Fruit fly (Drosophila melanogaster) whole organism, embryonic: Measurements from ENCODE around the gene Tace.

Source experiments
- CG10267 ChIP-seq: fragments of 200-800 bp; sonication (Bioruptor generic); optimal IDR thresholded peaks from 2 replicates; lab custom pipeline; 2018; ENCODE audit warnings: missing biosample characterization, mild to moderate bottlenecking, missing genetic modification characterization, moderate library complexity
- CG10321 ChIP-seq: fragments of 200-800 bp; sonication (Bioruptor generic); IDR thresholded peaks from 2 replicates; pipeline ENCODE4 v1.3.6; 2022; ENCODE audit warnings: missing biosample characterization, missing genetic modification characterization
- CG11093 ChIP-seq: fragments of 200-800 bp; sonication (Bioruptor generic); IDR thresholded peaks from 3 replicates; pipeline ENCODE4 v1.3.6; 2022; ENCODE audit warnings: missing biosample characterization, missing genetic modification characterization
- CG12219 ChIP-seq: fragments of 200-800 bp; sonication (Bioruptor generic); optimal IDR thresholded peaks from 3 replicates; lab custom pipeline; 2018; ENCODE audit warnings: missing biosample characterization, mild to moderate bottlenecking, missing genetic modification characterization
- CG12236 ChIP-seq: fragments of 200-800 bp; sonication (Bioruptor generic); optimal IDR thresholded peaks from 2 replicates; lab custom pipeline; 2016; ENCODE audit warnings: missing biosample characterization, missing genetic modification characterization
- CG1647 ChIP-seq: fragments of 200-800 bp; sonication (Bioruptor generic); optimal IDR thresholded peaks from 3 replicates; lab custom pipeline; 2016; ENCODE audit warnings: missing biosample characterization, missing genetic modification characterization
- CG16813 ChIP-seq: fragments of 200-800 bp; sonication (Bioruptor generic); IDR thresholded peaks from 3 replicates; pipeline ENCODE4 v1.3.6; 2022; ENCODE audit warnings: missing biosample characterization, missing genetic modification characterization; ENCODE audit not compliant: partially characterized antibody
- CG17361 ChIP-seq: fragments of 200-800 bp; sonication (Bioruptor generic); IDR thresholded peaks from 3 replicates; pipeline ENCODE4 v1.3.6; 2022; ENCODE audit warnings: missing biosample characterization, missing genetic modification characterization
- CG17385 ChIP-seq: fragments of 200-800 bp; sonication (Bioruptor generic); optimal IDR thresholded peaks from 3 replicates; lab custom pipeline; 2018; ENCODE audit warnings: missing biosample characterization, mild to moderate bottlenecking, missing genetic modification characterization
- CG2875 ChIP-seq: fragments of 200-800 bp; sonication (Bioruptor generic); optimal IDR thresholded peaks from 2 replicates; lab custom pipeline; 2017; ENCODE audit warnings: missing biosample characterization, mild to moderate bottlenecking, missing genetic modification characterization, missing genetic modification reagents
- CG31365 ChIP-seq: fragments of 200-800 bp; sonication (Bioruptor generic); optimal IDR thresholded peaks from 2 replicates; lab custom pipeline; 2018; ENCODE audit warnings: missing biosample characterization, mild to moderate bottlenecking, missing genetic modification characterization
- CG3281 ChIP-seq: fragments of 200-800 bp; sonication (Bioruptor generic); optimal IDR thresholded peaks from 3 replicates; lab custom pipeline; 2017; ENCODE audit warnings: missing biosample characterization, mild to moderate bottlenecking, missing genetic modification characterization
- CG4282 ChIP-seq: fragments of 200-800 bp; sonication (Bioruptor generic); optimal IDR thresholded peaks from 2 replicates; lab custom pipeline; 2016; ENCODE audit warnings: missing biosample characterization, missing genetic modification characterization
- CG4854 ChIP-seq: fragments of 200-800 bp; sonication (Bioruptor generic); optimal IDR thresholded peaks from 2 replicates; lab custom pipeline; 2016; ENCODE audit warnings: missing biosample characterization, missing genetic modification characterization, inconsistent platforms
- CG6854 ChIP-seq: fragments of 200-800 bp; sonication (Bioruptor generic); optimal IDR thresholded peaks from 3 replicates; lab custom pipeline; 2017; ENCODE audit warnings: missing biosample characterization, mild to moderate bottlenecking, missing genetic modification characterization
- CG7745 ChIP-seq: fragments of 200-800 bp; sonication (Bioruptor generic); optimal IDR thresholded peaks from 2 replicates; lab custom pipeline; 2018; ENCODE audit warnings: missing biosample characterization, mild to moderate bottlenecking, missing genetic modification characterization, moderate library complexity
- CG8388 ChIP-seq: fragments of 200-800 bp; sonication (Bioruptor generic); optimal IDR thresholded peaks from 2 replicates; lab custom pipeline; 2019; ENCODE audit warnings: missing biosample characterization, mild to moderate bottlenecking, missing genetic modification characterization, moderate library complexity
- CG9797 ChIP-seq: fragments of 200-800 bp; sonication (Bioruptor generic); optimal IDR thresholded peaks from 3 replicates; lab custom pipeline; 2018; ENCODE audit warnings: missing biosample characterization, mild to moderate bottlenecking, missing genetic modification characterization
- CG9817 ChIP-seq: fragments of 200-800 bp; sonication (Bioruptor generic); optimal IDR thresholded peaks from 2 replicates; lab custom pipeline; 2018; ENCODE audit warnings: missing biosample characterization, mild to moderate bottlenecking, missing genetic modification characterization, moderate library complexity
- Dad ChIP-seq: fragments of 200-800 bp; sonication (Bioruptor generic); optimal IDR thresholded peaks from 3 replicates; lab custom pipeline; 2016; ENCODE audit warnings: missing biosample characterization, missing genetic modification characterization
- Hey ChIP-seq: fragments of 200-800 bp; sonication (Bioruptor generic); optimal IDR thresholded peaks from 3 replicates; lab custom pipeline; 2018; ENCODE audit warnings: missing biosample characterization, mild to moderate bottlenecking, missing genetic modification characterization
- Lim3 ChIP-seq: fragments of 200-800 bp; sonication (Bioruptor generic); IDR thresholded peaks from 2 replicates; pipeline ENCODE4 v1.3.6; 2022; ENCODE audit warnings: missing biosample characterization, missing genetic modification characterization
- Nf-YB ChIP-seq: fragments of 200-800 bp; sonication (Bioruptor generic); optimal IDR thresholded peaks from 3 replicates; lab custom pipeline; 2019; ENCODE audit warnings: missing biosample characterization, mild to moderate bottlenecking, missing genetic modification characterization, moderate library complexity
- Nf-YC ChIP-seq: fragments of 200-800 bp; optimal IDR thresholded peaks from 3 replicates; lab custom pipeline; 2019; ENCODE audit warnings: missing biosample characterization, mild to moderate bottlenecking, missing genetic modification characterization, moderate library complexity
- NfI ChIP-seq: fragments of 200-800 bp; sonication (Bioruptor generic); optimal IDR thresholded peaks from 3 replicates; lab custom pipeline; 2018; ENCODE audit warnings: missing biosample characterization, mild to moderate bottlenecking, missing genetic modification characterization, moderate library complexity
- Oaz ChIP-seq: fragments of 200-800 bp; sonication (Bioruptor generic); IDR thresholded peaks from 2 replicates; pipeline ENCODE4 v1.3.6; 2022; ENCODE audit warnings: missing biosample characterization, missing genetic modification characterization
- Oli ChIP-seq: fragments of 200-800 bp; sonication (Bioruptor generic); optimal IDR thresholded peaks from 2 replicates; lab custom pipeline; 2018; ENCODE audit warnings: missing biosample characterization, mild to moderate bottlenecking, missing genetic modification characterization, moderate library complexity
- Side ChIP-seq: fragments of 200-800 bp; sonication (Bioruptor generic); optimal IDR thresholded peaks from 2 replicates; lab custom pipeline; 2016; ENCODE audit warnings: missing biosample characterization, missing genetic modification characterization
- aop ChIP-seq: fragments of 200-800 bp; sonication (Bioruptor generic); IDR thresholded peaks from 2 replicates; pipeline ENCODE4 v1.3.6; 2022; ENCODE audit warnings: missing biosample characterization, missing genetic modification characterization
- cad ChIP-seq: fragments of >200 bp; optimal IDR thresholded peaks from 2 replicates; lab custom pipeline; 2017; ENCODE audit warnings: missing biosample characterization, missing genetic modification characterization
- chif ChIP-seq, 2 experiments: fragments of 200-800 bp; sonication (Bioruptor generic); optimal IDR thresholded peaks; 3 replicates each; lab custom pipeline; 2016; ENCODE audit warnings: missing biosample characterization in 2 of 2, missing genetic modification characterization in 2 of 2
- ci ChIP-seq: fragments of 200-800 bp; sonication (Bioruptor generic); IDR thresholded peaks from 3 replicates; pipeline ENCODE4 v1.3.6; 2022; ENCODE audit warnings: missing biosample characterization, missing genetic modification characterization
- da ChIP-seq: fragments of 200-800 bp; sonication (Bioruptor generic); optimal IDR thresholded peaks from 2 replicates; lab custom pipeline; 2016; ENCODE audit warnings: missing biosample characterization, missing genetic modification characterization
- dan ChIP-seq: fragments of 200-800 bp; sonication (Bioruptor generic); IDR thresholded peaks from 2 replicates; pipeline ENCODE4 v1.3.6; 2022; ENCODE audit warnings: missing biosample characterization, missing genetic modification characterization
- dimm ChIP-seq: fragments of 200-800 bp; sonication (Bioruptor generic); IDR thresholded peaks from 2 replicates; pipeline ENCODE4 v1.3.6; 2022; ENCODE audit warnings: missing biosample characterization, missing genetic modification characterization
- eyg ChIP-seq: fragments of 200-800 bp; sonication (Bioruptor generic); optimal IDR thresholded peaks from 3 replicates; lab custom pipeline; 2016; ENCODE audit warnings: missing biosample characterization, missing genetic modification characterization
- h ChIP-seq: fragments of >200 bp; optimal IDR thresholded peaks from 2 replicates; lab custom pipeline; 2017
- hbn ChIP-seq: fragments of 200-800 bp; sonication (Bioruptor generic); IDR thresholded peaks from 2 replicates; pipeline ENCODE4 v1.3.6; 2022; ENCODE audit warnings: missing biosample characterization, missing genetic modification characterization; ENCODE audit not compliant: partially characterized antibody
- her ChIP-seq: fragments of 200-800 bp; sonication (Bioruptor generic); optimal IDR thresholded peaks from 2 replicates; lab custom pipeline; 2016; ENCODE audit warnings: missing biosample characterization, missing genetic modification characterization
- lilli ChIP-seq: fragments of 200-800 bp; sonication (Bioruptor generic); optimal IDR thresholded peaks from 3 replicates; lab custom pipeline; 2016; ENCODE audit warnings: missing biosample characterization, missing genetic modification characterization
- odd ChIP-seq: fragments of 200-800 bp; sonication (Bioruptor generic); optimal IDR thresholded peaks from 2 replicates; lab custom pipeline; 2017; ENCODE audit warnings: missing biosample characterization, mild to moderate bottlenecking, missing genetic modification characterization
- org-1 ChIP-seq: fragments of 200-800 bp; sonication (Bioruptor generic); optimal IDR thresholded peaks from 2 replicates; lab custom pipeline; 2017; ENCODE audit warnings: missing biosample characterization, missing genetic modification characterization
- psq ChIP-seq: fragments of 200-800 bp; sonication (Bioruptor generic); optimal IDR thresholded peaks from 2 replicates; lab custom pipeline; 2017; ENCODE audit warnings: missing biosample characterization, missing genetic modification characterization
- sens ChIP-seq: fragments of 200-800 bp; sonication (Bioruptor generic); peaks from one replicate; lab custom pipeline; 2016; ENCODE audit warnings: missing biosample characterization, missing genetic modification characterization
- sim ChIP-seq: fragments of 200-800 bp; sonication (Bioruptor generic); IDR thresholded peaks from 2 replicates; pipeline ENCODE4 v1.3.6; 2022; ENCODE audit warnings: missing biosample characterization, missing genetic modification characterization
- sqz ChIP-seq: fragments of 200-800 bp; sonication (Bioruptor generic); optimal IDR thresholded peaks from 3 replicates; lab custom pipeline; 2018; ENCODE audit warnings: missing biosample characterization, mild to moderate bottlenecking, missing genetic modification characterization
- toy ChIP-seq: fragments of 200-800 bp; sonication (Bioruptor generic); IDR thresholded peaks from 2 replicates; pipeline ENCODE4 v1.3.6; 2022; ENCODE audit warnings: missing biosample characterization, missing genetic modification characterization
- vvl ChIP-seq: fragments of 200-800 bp; sonication (Bioruptor generic); IDR thresholded peaks from 2 replicates; pipeline ENCODE4 v1.3.6; 2022; ENCODE audit warnings: missing biosample characterization, missing genetic modification characterization
- wdn ChIP-seq: fragments of 200-800 bp; sonication (Bioruptor generic); IDR thresholded peaks from 2 replicates; pipeline ENCODE4 v1.3.6; 2022; ENCODE audit warnings: missing biosample characterization, missing genetic modification characterization
- zfh2 ChIP-seq: fragments of 200-800 bp; sonication (Bioruptor generic); optimal IDR thresholded peaks from 2 replicates; lab custom pipeline; 2016; ENCODE audit warnings: missing biosample characterization, missing genetic modification characterization

The Tace gene

dm6 chr3R:30021559-30022451, 21.5 kb downstream of the Tace start, which contains the start of gene Mgat2 (continued):
- TF ChIP-seq Lim3 (GFP tag; lab: Robert Waterston, UW) (no peak), CG17385 (peak; percentile 20), CG12219 (peak; percentile 59), Nf-YC (tag; lab: Kevin White, UChicago) (peak; percentile 55), Nf-YB (GFP tag; lab: Kevin White, UChicago) (peak; percentile 57), chif (GFP tag; optimal IDR thresholded peaks at IDR 0.05; lab: Kevin White, UChicago) (peak in 1 of 2 experiments; percentile 7), CG8388 (GFP tag; lab: Kevin White, UChicago) (peak; percentile 10), dimm (GFP tag; lab: Robert Waterston, UW) (no peak), psq (no peak), CG2875 (GFP tag; lab: Kevin White, UChicago) (peak; percentile 14), zfh2 (no peak), sqz (GFP tag; lab: Kevin White, UChicago) (no peak), wdn (GFP tag; lab: Robert Waterston, UW) (no peak), vvl (peak; percentile 84), CG31365 (peak; percentile 42), CG9817 (tag; lab: Kevin White, UChicago) (no peak), dan (GFP tag; lab: Robert Waterston, UW) (no peak), CG10321 (peak; percentile 72), sens (GFP tag; lab: Kevin White, UChicago) (peak; percentile 65), CG11093 (GFP tag; lab: Robert Waterston, UW) (no peak), h (lab: Kevin White, UChicago) (no peak), ci (GFP tag; lab: Robert Waterston, UW) (peak; percentile 78), CG3281 (GFP tag; lab: Kevin White, UChicago) (no peak), CG17361 (GFP tag; lab: Robert Waterston, UW) (peak; percentile 5; the same call in 1 of the 3 replicates), CG6854 (GFP tag; lab: Kevin White, UChicago) (peak; percentile 66), eyg (peak; percentile 35), sim (no peak), CG7745 (peak; percentile 72), CG10267 (peak; percentile 44), CG16813 (GFP tag; lab: Robert Waterston, UW) (peak; percentile 79), Oaz (no peak), Hey (no peak), CG9797 (no peak), org-1 (GFP tag; lab: Kevin White, UChicago) (no peak), CG4854 (GFP tag; lab: Kevin White, UChicago) (no peak), hbn (GFP tag; lab: Robert Waterston, UW) (peak; percentile 89), her (GFP tag; lab: Kevin White, UChicago) (peak; percentile 75), odd (peak; percentile 69), cad (GFP tag; lab: Kevin White, UChicago) (no peak), CG1647 (GFP tag; lab: Kevin White, UChicago) (no peak), Side (GFP tag; lab: Kevin White, UChicago) (peak; percentile 63), toy (GFP tag; lab: Robert Waterston, UW) (no peak), CG12236 (GFP tag; lab: Kevin White, UChicago) (peak; percentile 14), lilli (GFP tag; lab: Kevin White, UChicago) (no peak), Dad (no peak), NfI (peak; percentile 16), Oli (tag; lab: Kevin White, UChicago) (no peak), da (peak; percentile 23), aop (GFP tag; lab: Robert Waterston, UW) (no peak), CG4282 (no peak)
